Fruit fly (Drosophila melanogaster) Kc167 (cell line): Measurements from ENCODE around the gene CG1468.

ENCODE experiments used
- h ChIP-seq: fragments of >200 bp; optimal IDR thresholded peaks from 3 replicates; lab custom pipeline; 2018; ENCODE audit warnings: missing external identifiers
- psq ChIP-seq: fragments of >200 bp; optimal IDR thresholded peaks from 2 replicates; lab custom pipeline; 2017; ENCODE audit warnings: missing external identifiers

DNA sequence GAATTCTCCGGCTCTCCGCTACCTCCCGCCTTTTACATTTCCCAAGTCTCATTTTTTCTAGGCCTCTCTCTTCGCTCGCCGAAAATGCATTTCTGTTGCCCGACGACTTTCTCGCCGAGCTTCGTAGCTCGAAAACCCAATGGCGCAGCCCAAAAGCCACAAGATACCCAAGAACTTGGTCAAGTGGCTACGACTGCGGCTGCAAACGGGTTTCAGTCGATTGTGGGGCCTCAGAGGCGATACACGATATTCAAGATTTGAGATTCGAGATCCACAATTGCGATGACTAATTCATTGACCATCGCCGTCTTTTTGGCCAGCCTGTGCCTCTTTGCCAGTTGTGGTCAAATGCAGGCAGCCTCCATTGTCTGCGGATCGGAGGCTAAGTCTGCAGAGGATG lies 3.5 kb downstream of the CG1468 start, which contains the start of gene CG9689:
- TF ChIP-seq psq (lab: Kevin White, UChicago) (no peak), h (lab: Kevin White, UChicago) (no peak)
